Fruit fly (Drosophila melanogaster): ENCODE results near the gene Mdh2.

dm6 chr3R:18199177-18199884 lies 26.9 kb upstream of the Mdh2 start, which contains the start of the genes Ssdp and CG7985:
- TF ChIP-seq CG8478 (optimal IDR thresholded peaks at IDR 0.05) (no peak), CTCF (optimal IDR thresholded peaks at IDR 0.05) (no peak)

Measured in S2 (cell line).